Fruit fly (Drosophila melanogaster) whole organism, embryonic: ENCODE measurements around the gene Lamtor5.
A peak's percentile ranks its signal among the peaks of the same experiment; 100 is the strongest.

Source experiments
- BEAF-32 ChIP-seq: fragments of 200-800 bp; sonication (Bioruptor generic); optimal IDR thresholded peaks from 3 replicates; lab custom pipeline; 2017; ENCODE audit warnings: missing biosample characterization, missing genetic modification characterization, mild to moderate bottlenecking, moderate library complexity, missing genetic modification reagents
- Blimp-1 ChIP-seq: fragments of 200-800 bp; sonication (Bioruptor generic); optimal IDR thresholded peaks from 3 replicates; lab custom pipeline; 2018; ENCODE audit warnings: missing biosample characterization, missing genetic modification characterization, mild to moderate bottlenecking, moderate library complexity, missing genetic modification reagents
- Bteb2 ChIP-seq: fragments of 200-800 bp; sonication (Bioruptor generic); optimal IDR thresholded peaks from 2 replicates; lab custom pipeline; 2016; ENCODE audit warnings: missing biosample characterization, missing genetic modification characterization
- CG14860 ChIP-seq: fragments of 200-800 bp; sonication (Bioruptor generic); IDR thresholded peaks from 3 replicates; pipeline ENCODE4 v1.3.6; 2022; ENCODE audit warnings: missing biosample characterization, missing genetic modification characterization; ENCODE audit not compliant: partially characterized antibody
- CG15479 ChIP-seq: fragments of 200-800 bp; sonication (Bioruptor generic); optimal IDR thresholded peaks from 3 replicates; lab custom pipeline; 2019; ENCODE audit warnings: missing biosample characterization, mild to moderate bottlenecking, missing genetic modification characterization, moderate library complexity
- CG1603 ChIP-seq: fragments of 200-800 bp; sonication (Bioruptor generic); optimal IDR thresholded peaks from 2 replicates; lab custom pipeline; 2019; ENCODE audit warnings: missing biosample characterization, mild to moderate bottlenecking, missing genetic modification characterization, moderate library complexity
- CG16779 ChIP-seq: fragments of 200-800 bp; sonication (Bioruptor generic); IDR thresholded peaks from 2 replicates; pipeline ENCODE4 v1.3.6; 2022; ENCODE audit warnings: missing biosample characterization, missing genetic modification characterization
- CG17802 ChIP-seq: fragments of 200-800 bp; sonication (Bioruptor generic); optimal IDR thresholded peaks from 2 replicates; lab custom pipeline; 2018; ENCODE audit warnings: missing biosample characterization, mild to moderate bottlenecking, missing genetic modification characterization, moderate library complexity
- CG18262 ChIP-seq: fragments of 200-800 bp; optimal IDR thresholded peaks from 3 replicates; lab custom pipeline; 2019; ENCODE audit warnings: missing biosample characterization, mild to moderate bottlenecking, missing genetic modification characterization, moderate library complexity
- CG18476 ChIP-seq: fragments of 200-800 bp; sonication (Bioruptor generic); optimal IDR thresholded peaks from 2 replicates; lab custom pipeline; 2016; ENCODE audit warnings: missing biosample characterization, mild to moderate bottlenecking, missing genetic modification characterization
- CG32532 ChIP-seq: fragments of 200-800 bp; sonication (Bioruptor generic); IDR thresholded peaks from 2 replicates; pipeline ENCODE4 v1.3.6; 2022; ENCODE audit warnings: missing biosample characterization, missing genetic modification characterization
- CG32767 ChIP-seq: fragments of 200-800 bp; sonication (Bioruptor generic); IDR thresholded peaks from 2 replicates; pipeline ENCODE4 v1.3.6; 2022; ENCODE audit warnings: missing biosample characterization, missing genetic modification characterization
- CG32772 ChIP-seq: fragments of 200-800 bp; sonication (Bioruptor generic); IDR thresholded peaks from 2 replicates; pipeline ENCODE4 v1.3.6; 2022; ENCODE audit warnings: missing biosample characterization, missing genetic modification characterization
- CG3407 ChIP-seq: fragments of 200-800 bp; sonication (Bioruptor generic); optimal IDR thresholded peaks from 2 replicates; lab custom pipeline; 2018; ENCODE audit warnings: missing biosample characterization, mild to moderate bottlenecking, missing genetic modification characterization
- CG34224 ChIP-seq: fragments of 200-800 bp; sonication (Bioruptor generic); IDR thresholded peaks from 3 replicates; pipeline ENCODE4 v1.3.6; 2022; ENCODE audit warnings: missing biosample characterization, missing genetic modification characterization; ENCODE audit not compliant: partially characterized antibody
- CG42726 ChIP-seq: fragments of 200-800 bp; sonication (Bioruptor generic); IDR thresholded peaks from 2 replicates; pipeline ENCODE4 v1.3.6; 2022; ENCODE audit warnings: missing biosample characterization, missing genetic modification characterization; ENCODE audit not compliant: partially characterized antibody
- CG4282 ChIP-seq: fragments of 200-800 bp; sonication (Bioruptor generic); optimal IDR thresholded peaks from 2 replicates; lab custom pipeline; 2016; ENCODE audit warnings: missing biosample characterization, missing genetic modification characterization
- CG4707 ChIP-seq: fragments of 200-800 bp; sonication (Bioruptor generic); optimal IDR thresholded peaks from 2 replicates; lab custom pipeline; 2018; ENCODE audit warnings: missing biosample characterization, mild to moderate bottlenecking, missing genetic modification characterization, moderate library complexity
- CG4730 ChIP-seq: fragments of 200-800 bp; sonication (Bioruptor generic); IDR thresholded peaks from 2 replicates; pipeline ENCODE4 v1.3.6; 2022; ENCODE audit warnings: missing biosample characterization, missing genetic modification characterization
- CG6854 ChIP-seq: fragments of 200-800 bp; sonication (Bioruptor generic); optimal IDR thresholded peaks from 3 replicates; lab custom pipeline; 2017; ENCODE audit warnings: missing biosample characterization, mild to moderate bottlenecking, missing genetic modification characterization
- CG7271 ChIP-seq: fragments of 200-800 bp; sonication (Bioruptor generic); optimal IDR thresholded peaks from 2 replicates; lab custom pipeline; 2018; ENCODE audit warnings: missing biosample characterization, mild to moderate bottlenecking, missing genetic modification characterization, moderate library complexity
- CG7963 ChIP-seq: fragments of 200-800 bp; sonication (Bioruptor generic); IDR thresholded peaks from 3 replicates; pipeline ENCODE4 v1.3.6; 2022; ENCODE audit warnings: missing biosample characterization, missing genetic modification characterization; ENCODE audit not compliant: partially characterized antibody
- CoRest ChIP-seq: fragments of 200-800 bp; sonication (Bioruptor generic); optimal IDR thresholded peaks from 3 replicates; lab custom pipeline; 2018; ENCODE audit warnings: missing biosample characterization, mild to moderate bottlenecking, missing genetic modification characterization, moderate library complexity
- D19B ChIP-seq: fragments of 200-800 bp; sonication (Bioruptor generic); optimal IDR thresholded peaks from 2 replicates; lab custom pipeline; 2017; ENCODE audit warnings: missing biosample characterization, mild to moderate bottlenecking, missing genetic modification characterization
- Hmx ChIP-seq: fragments of 200-800 bp; sonication (Bioruptor generic); optimal IDR thresholded peaks from 2 replicates; lab custom pipeline; 2016; ENCODE audit warnings: missing biosample characterization, missing genetic modification characterization
- Kr ChIP-seq: fragments of 200-800 bp; sonication (Bioruptor generic); optimal IDR thresholded peaks from 2 replicates; lab custom pipeline; 2017; ENCODE audit warnings: missing biosample characterization, mild to moderate bottlenecking, missing genetic modification characterization
- Lim3 ChIP-seq: fragments of 200-800 bp; sonication (Bioruptor generic); IDR thresholded peaks from 2 replicates; pipeline ENCODE4 v1.3.6; 2022; ENCODE audit warnings: missing biosample characterization, missing genetic modification characterization
- Neu2 ChIP-seq: fragments of 200-800 bp; sonication (Bioruptor generic); optimal IDR thresholded peaks from 3 replicates; lab custom pipeline; 2016; ENCODE audit warnings: missing biosample characterization, missing genetic modification characterization, borderline replicate concordance
- Spps ChIP-seq: fragments of 200-800 bp; sonication (Bioruptor generic); optimal IDR thresholded peaks from 2 replicates; lab custom pipeline; 2018; ENCODE audit warnings: missing biosample characterization, mild to moderate bottlenecking, missing genetic modification characterization
- Sry-β ChIP-seq: fragments of 200-800 bp; sonication (Bioruptor generic); optimal IDR thresholded peaks from 2 replicates; lab custom pipeline; 2018; ENCODE audit warnings: missing biosample characterization, mild to moderate bottlenecking, missing genetic modification characterization, moderate library complexity
- YL-1 ChIP-seq: fragments of 200-800 bp; sonication (Bioruptor generic); optimal IDR thresholded peaks from 3 replicates; lab custom pipeline; 2017; ENCODE audit warnings: missing biosample characterization, mild to moderate bottlenecking, missing genetic modification characterization
- caup ChIP-seq: fragments of 200-800 bp; sonication (Bioruptor generic); optimal IDR thresholded peaks from 3 replicates; lab custom pipeline; 2017; ENCODE audit warnings: missing biosample characterization, mild to moderate bottlenecking, missing genetic modification characterization, moderate library complexity; ENCODE audit not compliant: severe bottlenecking
- chm ChIP-seq: fragments of 200-800 bp; sonication (Bioruptor generic); IDR thresholded peaks from 2 replicates; pipeline ENCODE4 v1.3.6; 2022; ENCODE audit warnings: missing biosample characterization, missing genetic modification characterization
- dan ChIP-seq: fragments of 200-800 bp; sonication (Bioruptor generic); IDR thresholded peaks from 2 replicates; pipeline ENCODE4 v1.3.6; 2022; ENCODE audit warnings: missing biosample characterization, missing genetic modification characterization
- danr ChIP-seq: fragments of 200-800 bp; sonication (Bioruptor generic); IDR thresholded peaks from 2 replicates; pipeline ENCODE4 v1.3.6; 2022; ENCODE audit warnings: missing biosample characterization, missing genetic modification characterization
- exex ChIP-seq: fragments of 200-800 bp; sonication (Bioruptor generic); optimal IDR thresholded peaks from 4 replicates; lab custom pipeline; 2018; ENCODE audit warnings: missing biosample characterization, mild to moderate bottlenecking, missing genetic modification characterization, moderate library complexity
- eyg ChIP-seq: fragments of 200-800 bp; sonication (Bioruptor generic); optimal IDR thresholded peaks from 3 replicates; lab custom pipeline; 2016; ENCODE audit warnings: missing biosample characterization, missing genetic modification characterization
- gsb ChIP-seq: fragments of 200-800 bp; sonication (Bioruptor generic); IDR thresholded peaks from 2 replicates; pipeline ENCODE4 v1.3.6; 2022; ENCODE audit warnings: missing biosample characterization, missing genetic modification characterization
- hkb ChIP-seq, 2 experiments: fragments of 200-800 bp in 1 of 2; fragments of >200 bp in 1 of 2; sonication (Bioruptor generic) in 1 of 2; IDR thresholded peaks in 1 of 2; optimal IDR thresholded peaks in 1 of 2; 2 replicates each; pipeline versions ENCODE4 v1.3.6 to Lab custom; 2017 to 2022; ENCODE audit warnings: missing biosample characterization in 1 of 2, missing genetic modification characterization in 1 of 2
- ken ChIP-seq: fragments of 200-800 bp; sonication (Bioruptor generic); IDR thresholded peaks from 3 replicates; pipeline ENCODE4 v1.3.6; 2022; ENCODE audit warnings: missing biosample characterization, missing genetic modification characterization
- nerfin-2 ChIP-seq: fragments of 200-800 bp; sonication (Bioruptor generic); IDR thresholded peaks from 2 replicates; pipeline ENCODE4 v1.3.6; 2022; ENCODE audit warnings: missing biosample characterization, missing genetic modification characterization; ENCODE audit not compliant: partially characterized antibody
- nom ChIP-seq: fragments of 200-800 bp; sonication (Bioruptor generic); optimal IDR thresholded peaks from 2 replicates; lab custom pipeline; 2017; ENCODE audit warnings: missing biosample characterization, missing genetic modification characterization, mild to moderate bottlenecking, moderate library complexity, missing genetic modification reagents
- peb ChIP-seq: fragments of 200-800 bp; sonication (Bioruptor generic); IDR thresholded peaks from 2 replicates; pipeline ENCODE4 v1.3.6; 2022; ENCODE audit warnings: missing biosample characterization, missing genetic modification characterization
- ro ChIP-seq: fragments of 200-800 bp; sonication (Bioruptor generic); IDR thresholded peaks from 2 replicates; pipeline ENCODE4 v1.3.6; 2022; ENCODE audit warnings: missing biosample characterization, missing genetic modification characterization
- slou ChIP-seq: fragments of 200-800 bp; sonication (Bioruptor generic); optimal IDR thresholded peaks from 3 replicates; lab custom pipeline; 2016; ENCODE audit warnings: missing biosample characterization, missing genetic modification characterization
- tll ChIP-seq, 2 experiments: fragments of 200-800 bp in 1 of 2; fragments of >200 bp in 1 of 2; sonication (Bioruptor generic) in 1 of 2; optimal IDR thresholded peaks; 2 replicates each; lab custom pipeline; 2017 to 2019; ENCODE audit warnings: missing biosample characterization in 2 of 2, missing genetic modification characterization in 2 of 2, mild to moderate bottlenecking in 1 of 2, moderate library complexity in 1 of 2
- trem ChIP-seq: fragments of 200-800 bp; optimal IDR thresholded peaks from 3 replicates; lab custom pipeline; 2019; ENCODE audit warnings: missing biosample characterization, mild to moderate bottlenecking, missing genetic modification characterization, moderate library complexity
- twi ChIP-seq: fragments of 200-800 bp; optimal IDR thresholded peaks from 2 replicates; lab custom pipeline; 2019; ENCODE audit warnings: missing biosample characterization, mild to moderate bottlenecking, missing genetic modification characterization, moderate library complexity
- unpg ChIP-seq: fragments of 200-800 bp; sonication (Bioruptor generic); optimal IDR thresholded peaks from 3 replicates; lab custom pipeline; 2018; ENCODE audit warnings: missing biosample characterization, mild to moderate bottlenecking, missing genetic modification characterization, moderate library complexity

Lamtor5 gene

dm6 chrX:1854070-1854469 lies 4.7 kb downstream of the Lamtor5 start (continued):
- no peak for TF ChIP-seq ken (GFP tag; lab: Robert Waterston, UW)
- TF ChIP-seq Sry-β (GFP tag; lab: Kevin White, UChicago) = no peak
- no peak for TF ChIP-seq nerfin-2 (GFP tag; lab: Robert Waterston, UW)
- peak; percentile 56 for TF ChIP-seq slou (GFP tag; lab: Kevin White, UChicago)
- TF ChIP-seq Hmx (GFP tag; lab: Kevin White, UChicago) = no peak
- peak; percentile 38 for TF ChIP-seq CG18476
- no peak for TF ChIP-seq peb (GFP tag; lab: Robert Waterston, UW)
- TF ChIP-seq CoRest (tag; lab: Kevin White, UChicago) = peak; percentile 15
- TF ChIP-seq gsb (GFP tag; lab: Robert Waterston, UW) = peak; percentile 51; the same call in 1 of the 2 replicates
- no peak for TF ChIP-seq CG18262 (tag; lab: Kevin White, UChicago)
- 0 out of 2 replicates have a peak, but pooled peaks have one; percentile 21 for TF ChIP-seq CG32772 (GFP tag; lab: Robert Waterston, UW)
- TF ChIP-seq caup (GFP tag; lab: Kevin White, UChicago) = peak; percentile 95
- TF ChIP-seq Bteb2 (GFP tag; lab: Kevin White, UChicago) = peak; percentile 79
- no peak for TF ChIP-seq chm
- TF ChIP-seq exex (tag; lab: Kevin White, UChicago) = peak; percentile 49
- no peak for TF ChIP-seq CG7271 (tag; lab: Kevin White, UChicago)
- peak; percentile 56 for TF ChIP-seq D19B (GFP tag; lab: Kevin White, UChicago)
- TF ChIP-seq CG4707 (GFP tag; lab: Kevin White, UChicago) = no peak
- TF ChIP-seq YL-1 (GFP tag; lab: Kevin White, UChicago) = peak; percentile 36
- peak; percentile 9 for TF ChIP-seq CG3407
- peak; percentile 58; the same call in 1 of the 2 replicates for TF ChIP-seq CG32532
- peak; percentile 89 for TF ChIP-seq CG6854 (GFP tag; lab: Kevin White, UChicago)
- TF ChIP-seq CG4730 = no peak
- 0 out of 2 replicates have a peak, but pooled peaks have one; percentile 24 for TF ChIP-seq danr (GFP tag; lab: Robert Waterston, UW)
- TF ChIP-seq Spps (tag; lab: Kevin White, UChicago) = no peak
- TF ChIP-seq CG42726 (GFP tag; lab: Robert Waterston, UW) = no peak
- no peak for TF ChIP-seq tll (GFP tag; optimal IDR thresholded peaks at IDR 0.05; lab: Kevin White, UChicago)
- no peak for TF ChIP-seq ro
- TF ChIP-seq CG7963 = no peak
- no peak for TF ChIP-seq CG17802 (tag; lab: Kevin White, UChicago)
- no peak for TF ChIP-seq CG34224 (GFP tag; lab: Robert Waterston, UW)

DNA sequence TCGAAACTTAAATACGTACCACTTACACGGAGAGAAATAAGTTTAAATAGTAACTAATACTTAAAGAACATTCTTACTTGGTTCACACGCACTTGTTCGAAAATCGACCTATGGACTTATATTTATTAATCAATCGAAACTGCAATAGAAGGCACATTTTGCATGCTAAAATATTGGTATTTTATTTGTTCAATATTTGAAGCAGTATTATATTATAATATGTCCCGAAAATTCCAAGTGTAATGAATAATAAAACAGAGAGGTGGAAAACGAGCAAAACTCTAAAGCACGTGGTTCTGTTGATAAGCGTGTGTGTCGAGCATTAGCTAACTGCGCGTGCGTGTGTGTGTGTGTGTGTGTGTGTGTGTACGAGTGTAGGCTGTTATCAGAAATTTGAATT lies 8.9 kb downstream of the Lamtor5 start:
- TF ChIP-seq BEAF-32 (GFP tag; lab: Kevin White, UChicago) (no peak), CG4282 (GFP tag; lab: Kevin White, UChicago) (peak; percentile 11), nom (GFP tag; lab: Kevin White, UChicago) (no peak), Lim3 (GFP tag; lab: Robert Waterston, UW) (no peak), Kr (no peak), CG16779 (GFP tag; lab: Robert Waterston, UW) (0 out of 2 replicates have a peak, but pooled peaks have one; percentile 27), twi (tag; lab: Kevin White, UChicago) (peak; percentile 71), CG32767 (GFP tag; lab: Robert Waterston, UW) (peak; percentile 48), trem (tag; lab: Kevin White, UChicago) (peak; percentile 63), Neu2 (GFP tag; lab: Kevin White, UChicago) (no peak), CG15479 (GFP tag; lab: Kevin White, UChicago) (peak; percentile 41), CG1603 (tag; lab: Kevin White, UChicago) (peak; percentile 80), hkb (optimal IDR thresholded peaks at IDR 0.05; lab: Kevin White, UChicago) (no peak), hkb (GFP tag; IDR thresholded peaks at IDR 0.05; lab: Robert Waterston, UW) (peak; percentile 84), dan (GFP tag; lab: Robert Waterston, UW) (no peak), CG32772 (GFP tag; lab: Robert Waterston, UW) (peak; percentile 70), Blimp-1 (GFP tag; lab: Kevin White, UChicago) (peak; percentile 80), eyg (GFP tag; lab: Kevin White, UChicago) (peak; percentile 44), CG14860 (GFP tag; lab: Robert Waterston, UW) (no peak), unpg (GFP tag; lab: Kevin White, UChicago) (peak; percentile 91)
